Worm (Caenorhabditis elegans) whole organism, late embryonic: Measurements from ENCODE around the gene Y94A7B.11.

Experiments used
- ceh-48 ChIP-seq: sonication (generic microtip); optimal IDR thresholded peaks from 2 replicates; lab custom pipeline; 2016; ENCODE audit warnings: missing genetic modification characterization, inconsistent platforms, missing compliant biosample characterization
- ceh-6 ChIP-seq: fragments of 200-800 bp; sonication (Bioruptor generic); optimal IDR thresholded peaks from 2 replicates; lab custom pipeline; 2018; ENCODE audit warnings: mild to moderate bottlenecking, missing genetic modification characterization, missing compliant biosample characterization
- dmd-4 ChIP-seq: sonication (generic microtip); optimal IDR thresholded peaks from 2 replicates; lab custom pipeline; 2016; ENCODE audit warnings: borderline replicate concordance, missing genetic modification characterization, missing compliant biosample characterization
- elt-4 ChIP-seq: sonication (generic microtip); optimal IDR thresholded peaks from 2 replicates; lab custom pipeline; 2016; ENCODE audit warnings: missing genetic modification characterization, missing compliant biosample characterization
- eyg-1 ChIP-seq: sonication (generic microtip); optimal IDR thresholded peaks from 2 replicates; lab custom pipeline; 2016; ENCODE audit warnings: missing genotype, missing genetic modification characterization, missing compliant biosample characterization
- fax-1 ChIP-seq: sonication (generic microtip); optimal IDR thresholded peaks from 2 replicates; lab custom pipeline; 2016; ENCODE audit warnings: missing genotype, missing genetic modification characterization, missing compliant biosample characterization
- fkh-10 ChIP-seq: fragments of 150-350 bp; optimal IDR thresholded peaks from 2 replicates; lab custom pipeline; 2014; ENCODE audit warnings: missing biosample characterization, missing genetic modification reagents, missing genetic modification characterization
- nhr-11 ChIP-seq: fragments of 150-350 bp; optimal IDR thresholded peaks from 2 replicates; lab custom pipeline; 2014; ENCODE audit warnings: missing biosample characterization, missing genetic modification characterization
- pax-1 ChIP-seq: fragments of 150-350 bp; optimal IDR thresholded peaks from 2 replicates; lab custom pipeline; 2014; ENCODE audit warnings: missing biosample characterization, missing genetic modification characterization
- ttx-3 ChIP-seq: sonication (generic microtip); optimal IDR thresholded peaks from 2 replicates; lab custom pipeline; 2016; ENCODE audit warnings: missing genetic modification reagents, missing genetic modification characterization, missing compliant biosample characterization
- unc-3 ChIP-seq, 2 experiments: fragments of 200-800 bp in 1 of 2; sonication (Bioruptor generic) in 1 of 2; sonication (generic microtip) in 1 of 2; conservative IDR thresholded peaks in 1 of 2; optimal IDR thresholded peaks in 1 of 2; 2 replicates each; pipeline versions ENCODE4 v1.3.6 to Lab custom; 2016 to 2022; ENCODE audit warnings: missing compliant biosample characterization in 2 of 2, missing genetic modification characterization in 2 of 2, missing genetic modification reagents in 1 of 2

DNA sequence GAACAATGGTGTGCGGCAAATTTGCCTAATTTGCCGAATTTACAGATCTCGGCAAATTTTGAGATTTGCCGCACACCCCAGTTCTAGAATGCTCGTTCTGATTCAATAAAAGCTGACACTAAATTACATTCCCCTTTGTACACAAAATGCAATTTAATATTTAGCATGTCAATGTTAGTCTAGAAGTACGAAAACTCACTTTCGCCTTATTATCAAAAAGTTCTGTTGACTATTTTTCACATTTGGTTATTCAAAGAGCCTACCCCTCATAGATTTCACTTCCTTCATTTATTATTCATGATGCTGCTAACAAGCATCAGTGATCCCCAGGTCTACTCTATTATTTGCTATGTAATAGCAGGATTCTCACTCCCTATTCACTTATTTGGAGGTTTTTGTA is 16.1 kb upstream of the Y94A7B.11 start, which contains the start of gene srh-298:
- TF ChIP-seq nhr-11 (no peak), elt-4 (tag; lab: Kevin White, UChicago) (no peak), fkh-10 (GFP tag; lab: Kevin White, UChicago) (no peak), pax-1 (tag; lab: Kevin White, UChicago) (no peak), ttx-3 (tag; lab: Kevin White, UChicago) (no peak), dmd-4 (tag; lab: Kevin White, UChicago) (no peak), ceh-6 (GFP tag; lab: Kevin White, UChicago) (no peak), fax-1 (tag; lab: Kevin White, UChicago) (no peak), unc-3 (GFP tag; conservative IDR thresholded peaks at IDR 0.05; lab: Robert Waterston, UW) (no peak), unc-3 (tag; optimal IDR thresholded peaks at IDR 0.05; lab: Kevin White, UChicago) (no peak), eyg-1 (tag; lab: Kevin White, UChicago) (no peak), ceh-48 (tag; lab: Kevin White, UChicago) (no peak)
